Worm (Caenorhabditis elegans): ENCODE measurements around the gene Y55F3AM.13.
A peak's percentile ranks its signal among the peaks of the same experiment; 100 is the strongest.

Gene Y55F3AM.13

DNA sequence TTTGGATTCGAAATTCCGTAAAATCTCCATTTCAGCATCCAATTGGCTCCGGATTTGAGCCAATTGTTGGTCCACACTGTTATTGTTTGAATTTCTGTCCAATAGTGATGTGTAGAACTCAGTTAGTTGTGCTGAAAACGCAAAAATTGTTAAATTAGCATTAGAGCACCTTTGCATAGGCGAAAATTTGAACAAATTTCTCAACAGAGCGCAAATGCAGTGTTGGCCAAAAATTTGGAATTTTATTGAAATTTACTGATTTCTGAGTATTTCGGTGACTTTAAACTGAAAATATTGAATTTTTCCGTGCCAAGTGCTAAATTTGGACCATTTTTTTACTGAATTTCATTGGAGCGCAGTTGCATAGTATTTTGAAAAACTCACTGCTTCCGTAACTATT is 15.6 kb downstream of the Y55F3AM.13 start (continued):
- TF ChIP-seq ceh-31 (tag; optimal IDR thresholded peaks at IDR 0.05), result no peak

DNA sequence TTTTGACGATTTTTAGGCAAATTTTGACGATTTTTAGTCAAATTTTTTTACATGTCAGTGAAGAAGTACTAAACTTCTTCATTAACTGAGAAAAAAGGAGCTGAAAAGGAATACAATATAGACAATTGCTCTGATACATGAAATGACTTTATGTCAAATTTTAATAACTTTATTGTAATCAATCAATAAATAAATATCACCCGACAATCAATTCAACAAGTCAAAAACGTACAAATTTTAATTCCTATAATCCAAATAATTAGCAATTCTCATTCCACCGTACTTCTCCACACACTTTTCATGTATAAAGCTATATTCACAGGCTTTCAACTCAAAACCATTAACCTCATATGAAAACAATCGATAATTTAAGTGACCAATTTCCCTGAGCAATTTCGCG is 17.6 kb downstream of the Y55F3AM.13 start:
- TF ChIP-seq ceh-14 (tag; optimal IDR thresholded peaks at IDR 0.05) (no peak), nfya-1 (tag; optimal IDR thresholded peaks at IDR 0.05) (no peak), hlh-8 (tag; optimal IDR thresholded peaks at IDR 0.05) (no peak)

DNA sequence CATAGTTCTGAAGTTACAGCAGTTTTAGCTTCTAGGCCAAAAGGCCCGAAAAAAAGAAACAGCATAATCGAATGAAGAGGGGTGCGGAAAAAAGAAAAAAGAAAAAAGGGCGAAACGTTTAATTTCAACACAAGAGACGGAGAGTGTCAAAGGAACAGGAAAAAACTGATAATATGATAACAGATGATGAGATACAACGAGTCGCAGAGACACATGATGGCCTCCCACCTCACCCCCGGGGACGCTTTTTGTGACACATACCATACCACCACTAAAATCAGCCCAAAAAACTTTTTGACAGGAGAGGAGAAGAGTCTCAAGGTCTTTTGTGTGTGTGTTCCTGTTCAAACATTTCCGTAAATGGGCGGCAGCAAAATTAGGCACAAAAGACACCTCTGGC is 21.0 kb downstream of the Y55F3AM.13 start:
- TF ChIP-seq elt-2 (tag; optimal IDR thresholded peaks at IDR 0.05) (peak; percentile 45), ref-2 (tag; optimal IDR thresholded peaks at IDR 0.05) (no peak)

DNA sequence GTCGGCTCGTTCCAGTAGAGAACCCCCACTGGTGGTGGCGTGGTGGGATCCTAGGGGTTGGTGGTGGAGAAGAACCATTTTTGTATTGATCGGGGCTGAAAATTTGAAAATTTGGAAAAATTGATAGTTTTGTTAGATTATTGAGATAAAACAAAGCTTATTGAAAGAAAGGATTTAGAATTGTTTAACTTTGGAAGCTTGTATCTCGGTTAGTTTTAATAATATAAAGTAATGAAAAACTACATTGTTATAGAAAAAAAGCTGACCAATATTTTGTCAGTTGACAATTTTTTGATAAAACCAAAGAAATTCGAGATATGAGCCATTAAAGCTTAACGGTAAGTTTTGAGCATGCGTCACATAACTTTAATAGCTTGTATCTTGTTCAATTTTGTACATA is 26.2 kb downstream of the Y55F3AM.13 start, which contains the start of gene abhd-14:
Gene abhd-14 (minus strand): TSS at position 101 of the 400 bp plus-strand sequence.
- TF ChIP-seq Y22D7AL.16 (tag; optimal IDR thresholded peaks at IDR 0.05) (no peak), ttx-3 (tag; optimal IDR thresholded peaks at IDR 0.05) (no peak), dve-1 (tag; optimal IDR thresholded peaks at IDR 0.05) (no peak), fax-1 (tag; optimal IDR thresholded peaks at IDR 0.05) (no peak), ets-4 (tag; optimal IDR thresholded peaks at IDR 0.05) (no peak), pqm-1 (tag; optimal IDR thresholded peaks at IDR 0.05) (no peak), pag-3 (tag; optimal IDR thresholded peaks at IDR 0.05; ENCODE audit: borderline replicate concordance) (no peak), F13H6.1 (tag; optimal IDR thresholded peaks at IDR 0.05) (no peak), T23F11.4 (GFP tag; optimal IDR thresholded peaks at IDR 0.05) (no peak), unc-55 (GFP tag; optimal IDR thresholded peaks at IDR 0.05) (no peak), ztf-16 (tag; optimal IDR thresholded peaks at IDR 0.05) (no peak), dmd-4 (tag; optimal IDR thresholded peaks at IDR 0.05; ENCODE audit: borderline replicate concordance) (no peak), ceh-6 (GFP tag; optimal IDR thresholded peaks at IDR 0.05) (no peak)

DNA sequence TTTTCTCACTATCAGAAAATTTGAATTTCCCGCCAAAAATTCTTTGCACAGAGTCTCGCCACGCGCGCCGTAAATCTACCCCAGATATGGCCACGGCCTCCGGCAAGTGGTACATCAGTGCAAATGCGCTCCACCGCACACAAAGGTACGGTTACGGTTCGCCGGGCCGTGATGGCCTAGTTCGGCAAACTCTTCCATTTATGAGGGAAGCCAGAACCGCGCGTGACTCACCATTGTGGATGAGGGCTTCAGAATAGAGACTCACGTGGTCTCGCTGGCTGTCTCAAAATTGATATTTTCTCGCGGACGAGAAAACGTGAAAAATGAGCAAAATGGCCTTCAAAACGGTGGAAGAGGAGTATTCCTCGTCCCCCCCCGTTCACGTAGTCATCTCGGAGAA is 36.3 kb downstream of the Y55F3AM.13 start:
- no peak for TF ChIP-seq K02D7.2 (tag; optimal IDR thresholded peaks at IDR 0.05)
- TF ChIP-seq fkh-10 (GFP tag; optimal IDR thresholded peaks at IDR 0.05), result no peak
- no peak for TF ChIP-seq pax-1 (tag; optimal IDR thresholded peaks at IDR 0.05)
- TF ChIP-seq ceh-2 (tag; optimal IDR thresholded peaks at IDR 0.05), result no peak
- no peak for TF ChIP-seq odd-2 (tag; optimal IDR thresholded peaks at IDR 0.05)
- no peak for TF ChIP-seq ceh-34 (tag; optimal IDR thresholded peaks at IDR 0.05)
- TF ChIP-seq pqm-1 (tag; optimal IDR thresholded peaks at IDR 0.05), result no peak
- TF ChIP-seq hlh-8 (tag; optimal IDR thresholded peaks at IDR 0.05), result no peak
- no peak for TF ChIP-seq ceh-45 (GFP tag; IDR thresholded peaks at IDR 0.05)
- no peak for TF ChIP-seq hlh-6 (tag; optimal IDR thresholded peaks at IDR 0.05)
- TF ChIP-seq gmeb-2 (tag; optimal IDR thresholded peaks at IDR 0.05), result no peak
- no peak for TF ChIP-seq mec-3 (tag; optimal IDR thresholded peaks at IDR 0.05; ENCODE audit: borderline replicate concordance)
- TF ChIP-seq lin-11 (tag; optimal IDR thresholded peaks at IDR 0.05), result no peak
- no peak for TF ChIP-seq Y22D7AL.16 (tag; optimal IDR thresholded peaks at IDR 0.05)
- TF ChIP-seq hlh-15 (tag; optimal IDR thresholded peaks at IDR 0.05), result no peak
- TF ChIP-seq ref-2 (tag; optimal IDR thresholded peaks at IDR 0.05), result peak; percentile 23
- no peak for TF ChIP-seq ceh-48 (tag; optimal IDR thresholded peaks at IDR 0.05)
- TF ChIP-seq ceh-31 (tag; optimal IDR thresholded peaks at IDR 0.05), result peak; percentile 9

DNA sequence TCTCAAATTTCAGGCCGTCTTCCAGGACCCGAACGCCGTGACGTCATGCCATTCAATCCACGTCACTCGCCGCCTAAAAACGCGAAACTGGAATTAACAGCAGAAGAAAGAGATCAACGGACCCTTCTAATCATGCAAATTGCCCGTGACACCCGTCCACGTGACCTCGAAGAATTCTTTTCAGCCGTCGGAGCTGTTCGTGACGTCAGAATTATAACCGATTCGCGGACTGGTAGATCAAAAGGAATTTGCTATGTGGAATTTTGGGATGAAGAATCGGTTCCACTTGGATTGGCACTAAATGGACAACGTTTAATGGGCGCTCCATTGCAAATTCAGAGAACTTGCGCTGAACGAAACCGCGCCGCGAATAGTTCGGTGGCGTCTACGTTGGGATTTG is 40.7 kb downstream of the Y55F3AM.13 start:
- no peak for TF ChIP-seq rnt-1 (tag; optimal IDR thresholded peaks at IDR 0.05)
- no peak for TF ChIP-seq hlh-8 (tag; optimal IDR thresholded peaks at IDR 0.05)
- TF ChIP-seq unc-3 (GFP tag; conservative IDR thresholded peaks at IDR 0.05), result no peak
- no peak for TF ChIP-seq unc-3 (tag; optimal IDR thresholded peaks at IDR 0.05)
- TF ChIP-seq sox-4 (tag; optimal IDR thresholded peaks at IDR 0.05), result no peak
- no peak for TF ChIP-seq fkh-6 (tag; optimal IDR thresholded peaks at IDR 0.05)
- TF ChIP-seq T23F11.4 (GFP tag; optimal IDR thresholded peaks at IDR 0.05), result no peak
- no peak for TF ChIP-seq pat-9 (tag; optimal IDR thresholded peaks at IDR 0.05)
- TF ChIP-seq hlh-13 (GFP tag; optimal IDR thresholded peaks at IDR 0.05), result no peak
- no peak for TF ChIP-seq gmeb-2 (tag; optimal IDR thresholded peaks at IDR 0.05)
- no peak for TF ChIP-seq syd-9 (tag; optimal IDR thresholded peaks at IDR 0.05)
- no peak for TF ChIP-seq F13H6.1 (tag; optimal IDR thresholded peaks at IDR 0.05)

Measured in whole organism, late embryonic.